Worm (Caenorhabditis elegans) whole organism, L4/young adult: Measurements from ENCODE around the gene ard-1.
A peak's percentile ranks its signal among the peaks of the same experiment; 100 is the strongest.

ENCODE experiments used
- W03F9.2 ChIP-seq: fragments of 150-350 bp; optimal IDR thresholded peaks from 2 replicates; lab custom pipeline; 2014; ENCODE audit warnings: missing biosample characterization, missing genetic modification characterization
- dao-5 ChIP-seq: sonication (generic microtip); optimal IDR thresholded peaks from 2 replicates; lab custom pipeline; 2016; ENCODE audit warnings: missing genotype, missing genetic modification characterization, moderate library complexity, missing compliant biosample characterization
- him-1 ChIP-seq: sonication (generic microtip); optimal IDR thresholded peaks from 2 replicates; lab custom pipeline; 2016; ENCODE audit warnings: missing genotype, missing genetic modification reagents, missing genetic modification characterization, missing compliant biosample characterization

Gene ard-1

ce11 chrIV:11131268-11131667, at the start of gene ard-1:
Gene ard-1, plus strand, starts transcription at chrIV:11131279.
- no peak for TF ChIP-seq W03F9.2 (tag; lab: Kevin White, UChicago)
- TF ChIP-seq dao-5 (tag; lab: Kevin White, UChicago): no peak
- no peak for TF ChIP-seq him-1

- TF ChIP-seq him-1 (no peak), dao-5 (tag; lab: Kevin White, UChicago) (no peak), W03F9.2 (tag; lab: Kevin White, UChicago) (no peak)
Measured at ce11 chrIV:11082153-11082552, 48.9 kb upstream of the ard-1 start, which contains the start of gene let-70. Gene let-70, minus strand, starts transcription at chrIV:11082253.

ce11 chrIV:11082789-11083235, 48.3 kb upstream of the ard-1 start:
- TF ChIP-seq dao-5 (tag; lab: Kevin White, UChicago) (peak; percentile 52), W03F9.2 (tag; lab: Kevin White, UChicago) (peak; percentile 70), him-1 (peak; percentile 90)

ce11 chrIV:11083609-11084008, 47.5 kb upstream of the ard-1 start, which contains the start of gene klc-1:
Gene klc-1, plus strand, starts transcription at chrIV:11083735.
- TF ChIP-seq him-1: no peak
- no peak for TF ChIP-seq W03F9.2 (tag; lab: Kevin White, UChicago)
- TF ChIP-seq dao-5 (tag; lab: Kevin White, UChicago): no peak

- TF ChIP-seq him-1 (no peak), W03F9.2 (tag; lab: Kevin White, UChicago) (no peak), dao-5 (tag; lab: Kevin White, UChicago) (no peak)
Measured at ce11 chrIV:11089527-11089926, 41.6 kb upstream of the ard-1 start, which contains the start of gene M7.7. Gene M7.7, plus strand, starts transcription at chrIV:11089827.

- no peak for TF ChIP-seq him-1
Measured at ce11 chrIV:11092502-11093080, 38.5 kb upstream of the ard-1 start, which contains the start of gene bcc-1. Gene bcc-1, minus strand, starts transcription at chrIV:11092552.

- TF ChIP-seq him-1: no peak
- no peak for TF ChIP-seq dao-5 (tag; lab: Kevin White, UChicago)
- no peak for TF ChIP-seq W03F9.2 (tag; lab: Kevin White, UChicago)
Measured at ce11 chrIV:11094052-11094451, 37.0 kb upstream of the ard-1 start.

- TF ChIP-seq dao-5 (tag; lab: Kevin White, UChicago): no peak
- TF ChIP-seq him-1: no peak
- TF ChIP-seq W03F9.2 (tag; lab: Kevin White, UChicago): no peak
Measured at ce11 chrIV:11094974-11095373, 36.1 kb upstream of the ard-1 start, which contains the start of gene M7.8. Gene M7.8, minus strand, starts transcription at chrIV:11095085.

- no peak for TF ChIP-seq dao-5 (tag; lab: Kevin White, UChicago)
- no peak for TF ChIP-seq him-1
- TF ChIP-seq W03F9.2 (tag; lab: Kevin White, UChicago): no peak
Measured at ce11 chrIV:11097795-11098194, 33.3 kb upstream of the ard-1 start, which contains the start of gene M7.12. Gene M7.12, minus strand, starts transcription at chrIV:11097982.

ce11 chrIV:11100271-11100670, 30.8 kb upstream of the ard-1 start, which contains the start of gene str-3:
Gene str-3, minus strand, starts transcription at chrIV:11100371.
- TF ChIP-seq him-1 (no peak), W03F9.2 (tag; lab: Kevin White, UChicago) (no peak), dao-5 (tag; lab: Kevin White, UChicago) (no peak)

ce11 chrIV:11101383-11101782, 29.7 kb upstream of the ard-1 start, which contains the start of gene srlf-18:
Gene srlf-18, minus strand, starts transcription at chrIV:11101483.
- TF ChIP-seq dao-5 (tag; lab: Kevin White, UChicago): no peak
- TF ChIP-seq W03F9.2 (tag; lab: Kevin White, UChicago): no peak
- no peak for TF ChIP-seq him-1

- no peak for TF ChIP-seq dao-5 (tag; lab: Kevin White, UChicago)
Measured at ce11 chrIV:11102608-11103007, 28.5 kb upstream of the ard-1 start, which contains the start of gene srlf-17. Gene srlf-17, minus strand, starts transcription at chrIV:11102708.

- TF ChIP-seq him-1 (no peak), dao-5 (tag; lab: Kevin White, UChicago) (no peak), W03F9.2 (tag; lab: Kevin White, UChicago) (no peak)
Measured at ce11 chrIV:11103501-11103900, 27.6 kb upstream of the ard-1 start.

ce11 chrIV:11105724-11106123, 25.4 kb upstream of the ard-1 start, which contains the start of gene srlf-24:
Gene srlf-24, minus strand, starts transcription at chrIV:11105824.
- TF ChIP-seq dao-5 (tag; lab: Kevin White, UChicago) (no peak), him-1 (no peak), W03F9.2 (tag; lab: Kevin White, UChicago) (no peak)

ce11 chrIV:11109771-11110170, 21.3 kb upstream of the ard-1 start, which contains the start of gene pigk-1:
Gene pigk-1, minus strand, starts transcription at chrIV:11110018.
- no peak for TF ChIP-seq him-1
- TF ChIP-seq dao-5 (tag; lab: Kevin White, UChicago): no peak
- TF ChIP-seq W03F9.2 (tag; lab: Kevin White, UChicago): no peak
